Worm (Caenorhabditis elegans) whole organism, midembryonic: Measurements from ENCODE around the gene F13A7.11.

Source experiments
- T22C8.4 ChIP-seq: fragments of 200-800 bp; sonication (Bioruptor generic); IDR thresholded peaks from 2 replicates; pipeline ENCODE4 v1.3.6; 2022; ENCODE audit warnings: missing genetic modification characterization, missing compliant biosample characterization
- cog-1 ChIP-seq: sonication (generic microtip); optimal IDR thresholded peaks from 2 replicates; lab custom pipeline; 2016; ENCODE audit warnings: missing genetic modification characterization, missing compliant biosample characterization
- flt-1 ChIP-seq: fragments of 200-800 bp; sonication (Bioruptor generic); IDR thresholded peaks from 2 replicates; pipeline ENCODE4 v1.3.6; 2022; ENCODE audit warnings: missing genetic modification characterization, missing compliant biosample characterization
- klf-2 ChIP-seq: fragments of 200-800 bp; sonication (Bioruptor generic); conservative IDR thresholded peaks from 2 replicates; pipeline ENCODE4 v1.3.6; 2022; ENCODE audit warnings: missing genetic modification reagents, missing genetic modification characterization, missing compliant biosample characterization
- ref-1 ChIP-seq: fragments of 200-800 bp; sonication (Bioruptor generic); conservative IDR thresholded peaks from 2 replicates; pipeline ENCODE4 v1.3.6; 2022; ENCODE audit warnings: missing genetic modification reagents, missing genetic modification characterization, missing compliant biosample characterization
- tab-1 ChIP-seq: fragments of 200-800 bp; sonication (Bioruptor generic); IDR thresholded peaks from 2 replicates; pipeline ENCODE4 v1.3.6; 2022; ENCODE audit warnings: missing genetic modification characterization, missing compliant biosample characterization
- ztf-29 ChIP-seq: fragments of 200-800 bp; sonication (Bioruptor generic); IDR thresholded peaks from 2 replicates; pipeline ENCODE4 v1.3.6; 2022; ENCODE audit warnings: missing genetic modification reagents, missing genetic modification characterization, missing compliant biosample characterization

ce11 chrV:16374676-16375075, 20.4 kb downstream of the F13A7.11 start, which contains the start of gene srv-34:
- no peak for TF ChIP-seq tab-1 (GFP tag; lab: Robert Waterston, UW)
- no peak for TF ChIP-seq klf-2 (GFP tag; lab: Robert Waterston, UW)
- TF ChIP-seq T22C8.4 (GFP tag; lab: Robert Waterston, UW): no peak
- TF ChIP-seq cog-1: no peak
- TF ChIP-seq ref-1: no peak
- no peak for TF ChIP-seq flt-1 (GFP tag; lab: Robert Waterston, UW)
- no peak for TF ChIP-seq ztf-29 (GFP tag; lab: Robert Waterston, UW)
